Fruit fly (Drosophila melanogaster) whole organism, prepupa: ENCODE results near the gene Uch.
A peak's percentile ranks its signal among the peaks of the same experiment; 100 is the strongest.

Experiments
- CG10669 ChIP-seq: fragments of 200-800 bp; sonication (Bioruptor generic); optimal IDR thresholded peaks from 3 replicates; lab custom pipeline; 2018; ENCODE audit warnings: missing biosample characterization, mild to moderate bottlenecking, missing genetic modification characterization, moderate library complexity
- CG11294 ChIP-seq: fragments of 200-800 bp; sonication (Bioruptor generic); IDR thresholded peaks from 2 replicates; pipeline ENCODE4 v1.3.6; 2022; ENCODE audit warnings: missing biosample characterization, missing genetic modification characterization
- CG11762 ChIP-seq: fragments of 200-800 bp; sonication (Bioruptor generic); optimal IDR thresholded peaks from 3 replicates; lab custom pipeline; 2016; ENCODE audit warnings: missing biosample characterization, missing genetic modification characterization; ENCODE audit not compliant: insufficient read depth
- CG1621 ChIP-seq: fragments of 200-800 bp; sonication (Bioruptor generic); optimal IDR thresholded peaks from 3 replicates; lab custom pipeline; 2018; ENCODE audit warnings: missing biosample characterization, mild to moderate bottlenecking, missing genetic modification characterization
- CG3032 ChIP-seq: fragments of 200-800 bp; optimal IDR thresholded peaks from 2 replicates; lab custom pipeline; 2019; ENCODE audit warnings: missing biosample characterization, mild to moderate bottlenecking, missing genetic modification characterization, moderate library complexity
- CG31627 ChIP-seq: fragments of 200-800 bp; sonication (Bioruptor generic); optimal IDR thresholded peaks from 3 replicates; lab custom pipeline; 2016; ENCODE audit warnings: missing biosample characterization, missing genetic modification characterization
- CG34406 ChIP-seq: fragments of 200-800 bp; sonication (Bioruptor generic); optimal IDR thresholded peaks from 3 replicates; lab custom pipeline; 2016; ENCODE audit warnings: missing biosample characterization, missing genetic modification characterization
- CG4318 ChIP-seq: fragments of 200-800 bp; sonication (Bioruptor generic); optimal IDR thresholded peaks from 3 replicates; lab custom pipeline; 2017; ENCODE audit warnings: missing biosample characterization, mild to moderate bottlenecking, missing genetic modification characterization
- CG6792 ChIP-seq: fragments of 200-800 bp; sonication (Bioruptor generic); optimal IDR thresholded peaks from 3 replicates; lab custom pipeline; 2016; ENCODE audit warnings: missing biosample characterization, missing genetic modification characterization
- CG6808 ChIP-seq: fragments of 200-800 bp; sonication (Bioruptor generic); optimal IDR thresholded peaks from 3 replicates; lab custom pipeline; 2017; ENCODE audit warnings: missing biosample characterization, missing genetic modification characterization, mild to moderate bottlenecking, moderate library complexity, missing genetic modification reagents
- CG8119 ChIP-seq: fragments of 200-800 bp; sonication (Bioruptor generic); IDR thresholded peaks from 3 replicates; pipeline ENCODE4 v1.3.6; 2022; ENCODE audit warnings: missing biosample characterization, missing genetic modification characterization
- CG8319 ChIP-seq: fragments of 200-800 bp; sonication (Bioruptor generic); optimal IDR thresholded peaks from 3 replicates; lab custom pipeline; 2016; ENCODE audit warnings: missing biosample characterization, missing genetic modification characterization
- CG8632 ChIP-seq: fragments of 200-800 bp; sonication (Bioruptor generic); optimal IDR thresholded peaks from 3 replicates; lab custom pipeline; 2016; ENCODE audit warnings: missing biosample characterization, missing genetic modification characterization
- Eip75B ChIP-seq: fragments of 200-800 bp; sonication (Bioruptor generic); optimal IDR thresholded peaks from 3 replicates; lab custom pipeline; 2016; ENCODE audit warnings: missing biosample characterization, missing genetic modification characterization
- Eip78C ChIP-seq: fragments of 200-800 bp; sonication (Bioruptor generic); peaks from one replicate; lab custom pipeline; 2016; ENCODE audit warnings: missing biosample characterization, missing genetic modification characterization
- Eip93F ChIP-seq: fragments of 200-800 bp; sonication (Bioruptor generic); optimal IDR thresholded peaks from 2 replicates; lab custom pipeline; 2016; ENCODE audit warnings: missing biosample characterization, mild to moderate bottlenecking, missing genetic modification characterization
- Ets21C ChIP-seq: fragments of 200-800 bp; sonication (Bioruptor generic); optimal IDR thresholded peaks from 3 replicates; lab custom pipeline; 2016; ENCODE audit warnings: missing biosample characterization, missing genetic modification characterization
- Ets96B ChIP-seq: fragments of 200-800 bp; optimal IDR thresholded peaks from 2 replicates; lab custom pipeline; 2019; ENCODE audit warnings: missing biosample characterization, mild to moderate bottlenecking, missing genetic modification characterization, moderate library complexity
- Gug ChIP-seq: fragments of 200-800 bp; sonication (Bioruptor generic); IDR thresholded peaks from 2 replicates; pipeline ENCODE4 v1.3.6; 2022; ENCODE audit warnings: missing biosample characterization, missing genetic modification characterization
- Hr38 ChIP-seq: sonication (Bioruptor generic); optimal IDR thresholded peaks from 2 replicates; lab custom pipeline; 2016; ENCODE audit warnings: missing biosample characterization, missing genetic modification characterization
- Hr39 ChIP-seq: fragments of 200-800 bp; sonication (Bioruptor generic); optimal IDR thresholded peaks from 2 replicates; lab custom pipeline; 2016; ENCODE audit warnings: missing biosample characterization, missing genetic modification characterization
- Lpt ChIP-seq: fragments of 200-800 bp; sonication (Bioruptor generic); optimal IDR thresholded peaks from 3 replicates; lab custom pipeline; 2016; ENCODE audit warnings: missing biosample characterization, missing genetic modification characterization
- Met ChIP-seq: fragments of 200-800 bp; sonication (Bioruptor generic); optimal IDR thresholded peaks from 3 replicates; lab custom pipeline; 2016; ENCODE audit warnings: missing biosample characterization, missing genetic modification characterization
- Smox ChIP-seq: fragments of 200-800 bp; sonication (Bioruptor generic); optimal IDR thresholded peaks from 3 replicates; lab custom pipeline; 2016; ENCODE audit warnings: missing biosample characterization, missing genetic modification characterization
- Sox102F ChIP-seq: fragments of 200-800 bp; sonication (Bioruptor generic); optimal IDR thresholded peaks from 2 replicates; lab custom pipeline; 2016; ENCODE audit warnings: missing biosample characterization, mild to moderate bottlenecking, missing genetic modification characterization
- Sox15 ChIP-seq: fragments of 200-800 bp; sonication (Bioruptor generic); optimal IDR thresholded peaks from 3 replicates; lab custom pipeline; 2016; ENCODE audit warnings: missing biosample characterization, missing genetic modification characterization
- achi ChIP-seq: fragments of 200-800 bp; sonication (Bioruptor generic); optimal IDR thresholded peaks from 3 replicates; lab custom pipeline; 2016; ENCODE audit warnings: missing biosample characterization, missing genetic modification characterization
- acj6 ChIP-seq: fragments of 200-800 bp; sonication (Bioruptor generic); optimal IDR thresholded peaks from 3 replicates; lab custom pipeline; 2016; ENCODE audit warnings: missing biosample characterization, missing genetic modification characterization
- cyc ChIP-seq: fragments of 200-800 bp; sonication (Bioruptor generic); optimal IDR thresholded peaks from 3 replicates; lab custom pipeline; 2016; ENCODE audit warnings: missing biosample characterization, missing genetic modification characterization
- dac ChIP-seq: fragments of 200-800 bp; sonication (Bioruptor generic); optimal IDR thresholded peaks from 2 replicates; lab custom pipeline; 2017; ENCODE audit warnings: missing biosample characterization, mild to moderate bottlenecking, missing genetic modification characterization
- dsx ChIP-seq: fragments of 200-800 bp; optimal IDR thresholded peaks from 3 replicates; lab custom pipeline; 2019; ENCODE audit warnings: missing biosample characterization, mild to moderate bottlenecking, missing genetic modification characterization, moderate library complexity; ENCODE audit not compliant: poor library complexity, severe bottlenecking
- eg ChIP-seq: fragments of 200-800 bp; sonication (Bioruptor generic); IDR thresholded peaks from 3 replicates; pipeline ENCODE4 v1.3.6; 2022; ENCODE audit warnings: missing biosample characterization, missing genetic modification characterization
- fd59A ChIP-seq: fragments of 200-800 bp; sonication (Bioruptor generic); optimal IDR thresholded peaks from 2 replicates; lab custom pipeline; 2017; ENCODE audit warnings: missing biosample characterization, mild to moderate bottlenecking, missing genetic modification characterization, missing genetic modification reagents
- fkh ChIP-seq: fragments of 200-800 bp; sonication (Bioruptor generic); optimal IDR thresholded peaks from 3 replicates; lab custom pipeline; 2017; ENCODE audit warnings: missing biosample characterization, mild to moderate bottlenecking, missing genetic modification characterization, moderate library complexity
- lz ChIP-seq: fragments of 200-800 bp; sonication (Bioruptor generic); optimal IDR thresholded peaks from 3 replicates; lab custom pipeline; 2016; ENCODE audit warnings: missing biosample characterization, missing genetic modification characterization
- net ChIP-seq: fragments of 200-800 bp; sonication (Bioruptor generic); optimal IDR thresholded peaks from 3 replicates; lab custom pipeline; 2016; ENCODE audit warnings: missing biosample characterization, missing genetic modification characterization
- pdm3 ChIP-seq: fragments of 200-800 bp; sonication (Bioruptor generic); optimal IDR thresholded peaks from 3 replicates; lab custom pipeline; 2016; ENCODE audit warnings: missing biosample characterization, missing genetic modification characterization
- salr ChIP-seq, 2 experiments: fragments of 200-800 bp; sonication (Bioruptor generic); optimal IDR thresholded peaks; 3 replicates each; lab custom pipeline; 2016 to 2018; ENCODE audit warnings: missing biosample characterization in 2 of 2, missing genetic modification characterization in 2 of 2, mild to moderate bottlenecking in 1 of 2
- spab ChIP-seq: fragments of 200-800 bp; sonication (Bioruptor generic); optimal IDR thresholded peaks from 2 replicates; lab custom pipeline; 2017; ENCODE audit warnings: missing biosample characterization, mild to moderate bottlenecking, missing genetic modification characterization, missing genetic modification reagents
- ss ChIP-seq, 2 experiments: fragments of 200-800 bp; sonication (Bioruptor generic); optimal IDR thresholded peaks; 2 replicates in 1 of 2; 3 replicates in 1 of 2; lab custom pipeline; 2017 to 2018; ENCODE audit warnings: mild to moderate bottlenecking in 2 of 2, missing biosample characterization in 2 of 2, missing genetic modification characterization in 2 of 2, moderate library complexity in 1 of 2
- svp ChIP-seq: fragments of 200-800 bp; sonication (Bioruptor generic); peaks from one replicate; lab custom pipeline; 2016; ENCODE audit warnings: missing biosample characterization, missing genetic modification characterization
- topi ChIP-seq: fragments of 200-800 bp; sonication (Bioruptor generic); optimal IDR thresholded peaks from 3 replicates; lab custom pipeline; 2016; ENCODE audit warnings: missing biosample characterization, missing genetic modification characterization

Uch gene

dm6 chr2L:2175090-2175830 lies 38.8 kb downstream of the Uch start (continued):
- TF ChIP-seq fd59A (GFP tag; lab: Kevin White, UChicago), result no peak
- peak; percentile 80 for TF ChIP-seq svp (GFP tag; lab: Kevin White, UChicago)
- peak; percentile 6 for TF ChIP-seq CG31627 (GFP tag; lab: Kevin White, UChicago)
- peak; percentile 60 for TF ChIP-seq Met (GFP tag; lab: Kevin White, UChicago)
- peak; percentile 48 for TF ChIP-seq CG6792 (GFP tag; lab: Kevin White, UChicago)
- no peak for TF ChIP-seq eg
- TF ChIP-seq cyc, result no peak
- peak; percentile 9 for TF ChIP-seq Eip75B
- peak; percentile 48 for TF ChIP-seq Smox (GFP tag; lab: Kevin White, UChicago)
- no peak for TF ChIP-seq net (GFP tag; lab: Kevin White, UChicago)
- TF ChIP-seq CG10669 (GFP tag; lab: Kevin White, UChicago), result no peak
- TF ChIP-seq CG3032, result no peak
- peak; percentile 86 for TF ChIP-seq Eip78C (GFP tag; lab: Kevin White, UChicago)
- TF ChIP-seq Gug (GFP tag; lab: Robert Waterston, UW), result 0 out of 2 replicates have a peak, but pooled peaks have one; percentile 15
- no peak for TF ChIP-seq CG4318 (GFP tag; lab: Kevin White, UChicago)
- peak; percentile 53 for TF ChIP-seq dsx (GFP tag; lab: Kevin White, UChicago)
- TF ChIP-seq CG11294 (GFP tag; lab: Robert Waterston, UW), result no peak
- peak; percentile 71 for TF ChIP-seq Lpt (GFP tag; lab: Kevin White, UChicago)
- TF ChIP-seq Sox15 (GFP tag; lab: Kevin White, UChicago), result no peak
- TF ChIP-seq pdm3 (GFP tag; lab: Kevin White, UChicago), result peak; percentile 28
- no peak for TF ChIP-seq dac (GFP tag; lab: Kevin White, UChicago)
- peak; percentile 27; the same call in 1 of the 3 replicates for TF ChIP-seq CG8119 (GFP tag; lab: Robert Waterston, UW)
- TF ChIP-seq salr (GFP tag; optimal IDR thresholded peaks at IDR 0.05; lab: Kevin White, UChicago), result peak in 1 of 2 experiments; percentile 12
- no peak for TF ChIP-seq fkh (GFP tag; lab: Kevin White, UChicago)
- no peak for TF ChIP-seq Ets21C
- TF ChIP-seq achi, result no peak
- TF ChIP-seq Sox102F (GFP tag; lab: Kevin White, UChicago), result peak; percentile 21
- peak; percentile 45 to 71 for TF ChIP-seq ss (GFP tag; optimal IDR thresholded peaks at IDR 0.05; lab: Kevin White, UChicago)
- peak; percentile 18 for TF ChIP-seq spab (GFP tag; lab: Kevin White, UChicago)
- TF ChIP-seq topi (GFP tag; lab: Kevin White, UChicago), result peak; percentile 51
- no peak for TF ChIP-seq CG8319 (GFP tag; lab: Kevin White, UChicago)
- peak; percentile 18 for TF ChIP-seq lz (GFP tag; lab: Kevin White, UChicago)
- TF ChIP-seq CG1621 (tag; lab: Kevin White, UChicago), result peak; percentile 65
- peak; percentile 32 for TF ChIP-seq Ets96B

- TF ChIP-seq acj6 (no peak), Lpt (GFP tag; lab: Kevin White, UChicago) (peak; percentile 6), CG34406 (GFP tag; lab: Kevin White, UChicago) (no peak), CG31627 (GFP tag; lab: Kevin White, UChicago) (no peak), fkh (GFP tag; lab: Kevin White, UChicago) (peak; percentile 16), CG11762 (no peak)
Measured at dm6 chr2L:2173604-2174003, 40.4 kb downstream of the Uch start.

- TF ChIP-seq Hr38 (GFP tag; lab: Kevin White, UChicago) (no peak), Eip93F (GFP tag; lab: Kevin White, UChicago) (no peak), CG34406 (GFP tag; lab: Kevin White, UChicago) (no peak), net (GFP tag; lab: Kevin White, UChicago) (no peak), CG6808 (GFP tag; lab: Kevin White, UChicago) (no peak), fkh (GFP tag; lab: Kevin White, UChicago) (no peak), CG31627 (GFP tag; lab: Kevin White, UChicago) (no peak), CG11762 (no peak), CG8319 (GFP tag; lab: Kevin White, UChicago) (no peak), achi (no peak), Hr39 (GFP tag; lab: Kevin White, UChicago) (no peak), CG8632 (GFP tag; lab: Kevin White, UChicago) (no peak), dsx (GFP tag; lab: Kevin White, UChicago) (no peak)
- TF ChIP-seq, all 60 proteins: peak for 0
Measured at dm6 chr2L:2173191-2173590, 40.8 kb downstream of the Uch start.
